Worm (Caenorhabditis elegans): Measurements from ENCODE around the gene tbx-9.
A peak's percentile ranks its signal among the peaks of the same experiment; 100 is the strongest.

Gene tbx-9

ce11 chrIII:10355382-10355781 lies 13.7 kb upstream of the tbx-9 start, which contains the start of gene spp-1 (continued):
- TF ChIP-seq snpc-4 (tag; optimal IDR thresholded peaks at IDR 0.05) (no peak), daf-12 (tag; optimal IDR thresholded peaks at IDR 0.05) (no peak)

- TF ChIP-seq nhr-11 (tag; optimal IDR thresholded peaks at IDR 0.05) (no peak), ceh-9 (tag; optimal IDR thresholded peaks at IDR 0.05) (no peak), fos-1 (tag; optimal IDR thresholded peaks at IDR 0.05) (no peak), hmg-11 (tag; optimal IDR thresholded peaks at IDR 0.05) (no peak), ama-1 (optimal IDR thresholded peaks at IDR 0.05) (no peak), elt-2 (tag; optimal IDR thresholded peaks at IDR 0.05) (peak; percentile 54)
These were observed 12.9 kb upstream of the tbx-9 start for ce11 chrIII:10354591-10354990.

DNA sequence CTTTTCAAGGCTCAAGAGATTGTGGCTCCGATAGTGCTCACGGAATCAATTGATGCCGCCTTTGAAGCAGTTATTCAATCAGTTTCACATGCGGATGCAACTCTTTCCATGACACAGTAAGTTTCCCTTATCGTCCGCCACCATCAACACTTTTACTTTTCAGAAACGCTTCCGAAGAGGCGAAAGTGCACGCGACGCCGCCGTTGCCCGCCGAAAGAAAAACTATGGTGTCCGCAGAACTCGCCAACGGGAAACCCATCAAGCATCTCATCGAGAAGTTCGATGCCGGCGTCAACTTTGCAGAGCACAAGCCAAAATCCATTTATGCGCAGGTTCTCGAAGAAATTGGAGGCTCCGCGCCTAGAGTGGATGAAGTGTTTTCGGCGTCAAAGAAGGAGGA lies 11.8 kb upstream of the tbx-9 start:
- TF ChIP-seq nhr-12 (tag; optimal IDR thresholded peaks at IDR 0.05) (no peak), pqm-1 (tag; optimal IDR thresholded peaks at IDR 0.05) (no peak), pha-4 (tag; optimal IDR thresholded peaks at IDR 0.05) (no peak), nhr-237 (tag; optimal IDR thresholded peaks at IDR 0.05) (no peak), fkh-10 (GFP tag; optimal IDR thresholded peaks at IDR 0.05) (no peak)

ce11 chrIII:10351595-10352207 lies 10.0 kb upstream of the tbx-9 start, which contains the start of gene T07C4.3:
Gene T07C4.3 (plus strand): TSS chrIII:10352157.
- no peak for TF ChIP-seq ztf-11 (tag; optimal IDR thresholded peaks at IDR 0.05)
- no peak for TF ChIP-seq lin-15B (tag; optimal IDR thresholded peaks at IDR 0.05)
- TF ChIP-seq aly-2 (tag; optimal IDR thresholded peaks at IDR 0.05) = no peak
- TF ChIP-seq nhr-28 (tag; optimal IDR thresholded peaks at IDR 0.05) = no peak

- no peak for TF ChIP-seq unc-39 (tag; optimal IDR thresholded peaks at IDR 0.05)
- TF ChIP-seq fkh-2 (tag; optimal IDR thresholded peaks at IDR 0.05) = no peak
- no peak for TF ChIP-seq snpc-4 (tag; optimal IDR thresholded peaks at IDR 0.05)
- no peak for TF ChIP-seq lsy-12 (tag; optimal IDR thresholded peaks at IDR 0.05)
These were observed 5.4 kb upstream of the tbx-9 start, which contains the start of gene tbx-8 for ce11 chrIII:10347049-10347448. Gene tbx-8 (plus strand): TSS chrIII:10347349.

ce11 chrIII:10344762-10345161 lies 3.1 kb upstream of the tbx-9 start:
- TF ChIP-seq ceh-16 (tag; optimal IDR thresholded peaks at IDR 0.05) (no peak), lin-15B (tag; optimal IDR thresholded peaks at IDR 0.05) (no peak), egl-27 (tag; optimal IDR thresholded peaks at IDR 0.05) (no peak), lsy-12 (tag; optimal IDR thresholded peaks at IDR 0.05) (no peak), nhr-28 (tag; optimal IDR thresholded peaks at IDR 0.05) (no peak), nhr-43 (tag; optimal IDR thresholded peaks at IDR 0.05; ENCODE audit: poor library complexity, severe bottlenecking) (no peak), pha-4 (tag; optimal IDR thresholded peaks at IDR 0.05) (no peak), mml-1 (tag; optimal IDR thresholded peaks at IDR 0.05) (no peak), nhr-237 (tag; optimal IDR thresholded peaks at IDR 0.05) (no peak), nfya-1 (tag; optimal IDR thresholded peaks at IDR 0.05; ENCODE audit: insufficient read depth) (no peak), elt-1 (tag; optimal IDR thresholded peaks at IDR 0.05) (no peak), unc-62 (GFP tag; optimal IDR thresholded peaks at IDR 0.05) (no peak), nhr-12 (tag; optimal IDR thresholded peaks at IDR 0.05) (no peak), nhr-67 (tag; optimal IDR thresholded peaks at IDR 0.05) (no peak)

ce11 chrIII:10339949-10340348 lies 1.7 kb downstream of the tbx-9 start:
- no peak for TF ChIP-seq daf-12 (tag; optimal IDR thresholded peaks at IDR 0.05)
- no peak for TF ChIP-seq fos-1 (tag; optimal IDR thresholded peaks at IDR 0.05)
- no peak for TF ChIP-seq aly-2 (tag; optimal IDR thresholded peaks at IDR 0.05)
- TF ChIP-seq nhr-77 (tag; optimal IDR thresholded peaks at IDR 0.05) = no peak
- no peak for TF ChIP-seq lin-15B (tag; optimal IDR thresholded peaks at IDR 0.05)
- no peak for TF ChIP-seq nhr-23 (tag; optimal IDR thresholded peaks at IDR 0.05)
- TF ChIP-seq pqm-1 (tag; optimal IDR thresholded peaks at IDR 0.05) = no peak
- TF ChIP-seq nhr-237 (tag; optimal IDR thresholded peaks at IDR 0.05) = no peak
